Fruit fly (Drosophila melanogaster) whole organism: ENCODE results near the gene peb.

Source experiments
- pan ChIP-seq: fragments of >200 bp; optimal IDR thresholded peaks from 2 replicates; lab custom pipeline; 2017
- psq ChIP-seq: fragments of >200 bp; optimal IDR thresholded peaks from 2 replicates; lab custom pipeline; 2017

- no peak for TF ChIP-seq psq (lab: Kevin White, UChicago)
- TF ChIP-seq pan (lab: Kevin White, UChicago), result no peak
Measured at dm6 chrX:4610481-4610880, 6.9 kb upstream of the peb start.
